Worm (Caenorhabditis elegans) whole organism, young adult: ENCODE data around the gene Y17D7C.2.
"Not testable (repeated sequence)": the region's sequence is repeated elsewhere in the genome, so short reads cannot be mapped to it uniquely, and the experiment has no call there.

ENCODE experiments used
- Y53G8AR.9 ChIP-seq: fragments of 200-800 bp; sonication (Bioruptor generic); conservative IDR thresholded peaks from 2 replicates; pipeline ENCODE4 v1.3.6; 2022; ENCODE audit warnings: missing genetic modification reagents, missing genetic modification characterization, missing compliant biosample characterization
- ama-1 ChIP-seq, 3 experiments: fragments of 150-350 bp in 1 of 3; sonication (generic microtip) in 2 of 3; optimal IDR thresholded peaks; 2 replicates each; lab custom pipeline; 2014 to 2018; ENCODE audit warnings: missing biosample characterization in 2 of 3, missing genetic modification characterization in 2 of 3, missing genetic modification reagents in 2 of 3
- lin-35 ChIP-seq, 3 experiments: fragments of 150-350 bp in 2 of 3; sonication (generic microtip) in 1 of 3; optimal IDR thresholded peaks; 2 replicates each; lab custom pipeline; 2014 to 2018; ENCODE audit warnings: missing biosample characterization in 3 of 3, missing genetic modification characterization in 3 of 3, missing genetic modification reagents in 3 of 3
- lin-54 ChIP-seq: fragments of 200-800 bp; sonication (Bioruptor generic); optimal IDR thresholded peaks from 2 replicates; lab custom pipeline; 2018; ENCODE audit warnings: mild to moderate bottlenecking, missing genetic modification characterization, missing compliant biosample characterization
- madf-6 ChIP-seq: fragments of 200-800 bp; sonication (Bioruptor generic); IDR thresholded peaks from 2 replicates; pipeline ENCODE4 v1.3.6; 2022; ENCODE audit warnings: missing genetic modification reagents, missing genetic modification characterization, missing compliant biosample characterization
- mel-28 ChIP-seq: sonication (generic microtip); optimal IDR thresholded peaks from 2 replicates; lab custom pipeline; 2016; ENCODE audit warnings: borderline replicate concordance, mild to moderate bottlenecking, missing genetic modification characterization, missing compliant biosample characterization
- unc-62 ChIP-seq: fragments of 150-350 bp; optimal IDR thresholded peaks from 2 replicates; lab custom pipeline; 2014; ENCODE audit warnings: missing biosample characterization, missing genetic modification reagents, missing genetic modification characterization
- zim-3 ChIP-seq: sonication (generic microtip); optimal IDR thresholded peaks from 2 replicates; lab custom pipeline; 2017; ENCODE audit warnings: mild to moderate bottlenecking, missing genetic modification characterization, moderate library complexity, missing compliant biosample characterization
- ztf-3 ChIP-seq: fragments of 200-800 bp; sonication (Bioruptor generic); optimal IDR thresholded peaks from 2 replicates; lab custom pipeline; 2018; ENCODE audit warnings: mild to moderate bottlenecking, missing genetic modification characterization, missing compliant biosample characterization

ce11 chrV:18762044-18762443, 42.3 kb upstream of the Y17D7C.2 start, which contains the start of gene F11D11.22:
- not testable (repeated sequence) for TF ChIP-seq lin-35 (GFP tag; optimal IDR thresholded peaks at IDR 0.05; lab: Kevin White, UChicago); zim-3 (tag; lab: Kevin White, UChicago); madf-6; ztf-3 (GFP tag; lab: Kevin White, UChicago); lin-54 (GFP tag; lab: Kevin White, UChicago); unc-62 (GFP tag; lab: Kevin White, UChicago); ama-1 (optimal IDR thresholded peaks at IDR 0.05; lab: Kevin White, UChicago); ama-1 (GFP tag; optimal IDR thresholded peaks at IDR 0.05; lab: Kevin White, UChicago); mel-28 (tag; lab: Kevin White, UChicago); Y53G8AR.9
